Fruit fly (Drosophila melanogaster): ENCODE results near the gene GABA-B-R2.

DNA sequence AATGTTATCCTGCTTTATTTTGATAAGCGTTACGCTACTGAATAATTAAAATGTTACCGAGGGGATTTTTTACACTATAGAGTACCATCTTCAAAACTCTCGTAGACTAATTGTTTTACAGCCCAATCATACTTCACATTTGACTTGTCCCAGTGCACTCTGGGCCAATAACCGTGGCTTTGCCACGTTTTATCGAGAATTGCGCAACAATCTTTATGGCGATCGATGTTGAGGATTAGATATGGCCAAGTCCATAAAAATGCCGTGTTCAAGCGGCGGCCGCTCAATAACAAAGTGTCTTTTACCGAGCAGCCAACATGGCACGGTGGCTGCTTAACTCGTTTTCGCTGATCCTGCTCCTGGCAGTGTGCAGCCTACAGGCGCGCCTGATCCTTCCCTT, 30.7 kb downstream of the GABA-B-R2 start, which contains the start of gene CG31343:
- TF ChIP-seq CG8478 (optimal IDR thresholded peaks at IDR 0.05) (no peak), CTCF (optimal IDR thresholded peaks at IDR 0.05) (no peak)
